Worm (Caenorhabditis elegans) whole organism, early embryonic: ENCODE measurements around the gene T19E7.6.

Experiments used
- B0310.2 ChIP-seq: sonication (generic microtip); optimal IDR thresholded peaks from 2 replicates; lab custom pipeline; 2016; ENCODE audit warnings: mild to moderate bottlenecking, missing genetic modification characterization, missing compliant biosample characterization
- F13C5.2 ChIP-seq: sonication (generic microtip); optimal IDR thresholded peaks from 2 replicates; lab custom pipeline; 2017; ENCODE audit warnings: mild to moderate bottlenecking, missing genetic modification characterization, inconsistent platforms, missing compliant biosample characterization
- aly-1 ChIP-seq: sonication (generic microtip); optimal IDR thresholded peaks from 2 replicates; lab custom pipeline; 2016; ENCODE audit warnings: missing genetic modification characterization, missing compliant biosample characterization
- ama-1 ChIP-seq: fragments of 150-350 bp; optimal IDR thresholded peaks from 2 replicates; lab custom pipeline; 2014
- ceh-13 ChIP-seq: fragments of 200-800 bp; sonication (Bioruptor generic); optimal IDR thresholded peaks from 2 replicates; lab custom pipeline; 2018; ENCODE audit warnings: mild to moderate bottlenecking, missing genetic modification characterization, missing compliant biosample characterization
- ceh-36 ChIP-seq: sonication (generic microtip); optimal IDR thresholded peaks from 2 replicates; lab custom pipeline; 2016; ENCODE audit warnings: missing genetic modification characterization, inconsistent platforms, missing compliant biosample characterization
- ets-7 ChIP-seq: sonication (generic microtip); optimal IDR thresholded peaks from 2 replicates; lab custom pipeline; 2016; ENCODE audit warnings: missing genotype, missing genetic modification characterization, missing compliant biosample characterization
- flt-1 ChIP-seq: fragments of 200-800 bp; sonication (Bioruptor generic); IDR thresholded peaks from 2 replicates; pipeline ENCODE4 v1.3.6; 2022; ENCODE audit warnings: missing genetic modification characterization, missing compliant biosample characterization
- hmbx-1 ChIP-seq: sonication (generic microtip); optimal IDR thresholded peaks from 2 replicates; lab custom pipeline; 2016; ENCODE audit warnings: mild to moderate bottlenecking, missing genetic modification characterization, missing compliant biosample characterization
- hmg-4 ChIP-seq: fragments of 200-800 bp; sonication (Bioruptor generic); optimal IDR thresholded peaks from 2 replicates; lab custom pipeline; 2018; ENCODE audit warnings: mild to moderate bottlenecking, missing genetic modification characterization, missing compliant biosample characterization
- hnd-1 ChIP-seq: sonication (generic microtip); optimal IDR thresholded peaks from 2 replicates; lab custom pipeline; 2016; ENCODE audit warnings: missing genetic modification characterization, missing compliant biosample characterization
- pes-1 ChIP-seq: fragments of 200-800 bp; sonication (Bioruptor generic); IDR thresholded peaks from 2 replicates; pipeline ENCODE4 v1.3.6; 2022; ENCODE audit warnings: missing genetic modification reagents, missing genetic modification characterization, missing compliant biosample characterization
- scrt-1 ChIP-seq: fragments of 200-800 bp; sonication (Bioruptor generic); IDR thresholded peaks from 2 replicates; pipeline ENCODE4 v1.3.6; 2022; ENCODE audit warnings: missing genetic modification characterization, missing compliant biosample characterization
- sea-1 ChIP-seq: fragments of 200-800 bp; sonication (Bioruptor generic); conservative IDR thresholded peaks from 2 replicates; pipeline ENCODE4 v1.3.6; 2022; ENCODE audit warnings: missing genetic modification characterization, missing compliant biosample characterization
- tbx-11 ChIP-seq: fragments of 200-800 bp; sonication (Bioruptor generic); IDR thresholded peaks from 2 replicates; pipeline ENCODE4 v1.3.6; 2022; ENCODE audit warnings: missing genetic modification characterization, missing compliant biosample characterization
- tbx-37 ChIP-seq: fragments of 200-800 bp; sonication (Bioruptor generic); conservative IDR thresholded peaks from 2 replicates; pipeline ENCODE4 v1.3.6; 2022; ENCODE audit warnings: missing genetic modification reagents, missing genetic modification characterization, missing compliant biosample characterization
- tra-4 ChIP-seq: sonication (generic microtip); optimal IDR thresholded peaks from 2 replicates; lab custom pipeline; 2017; ENCODE audit warnings: missing genetic modification characterization, missing compliant biosample characterization

T19E7.6 gene

DNA sequence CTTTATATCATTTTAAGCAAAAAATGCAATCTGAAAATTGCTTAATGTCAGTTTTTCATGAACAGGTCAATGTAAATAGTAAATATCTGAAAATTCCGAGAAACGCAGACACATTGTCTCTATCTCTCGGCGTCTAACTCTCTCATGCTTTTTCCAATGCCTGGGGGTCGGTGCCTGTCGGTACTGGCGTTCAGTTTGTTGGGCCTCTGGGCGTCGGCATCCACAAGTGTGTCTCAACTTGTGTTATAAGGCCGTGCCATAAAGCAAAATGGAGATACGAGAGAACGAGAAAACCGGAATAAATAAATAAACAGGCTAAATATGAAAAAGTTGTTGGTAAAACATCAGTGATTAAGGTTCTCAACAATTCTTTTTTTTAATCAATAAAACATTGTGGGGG is 2.1 kb downstream of the T19E7.6 start:
- TF ChIP-seq tra-4 (tag; lab: Kevin White, UChicago) (no peak), hmbx-1 (no peak), pes-1 (GFP tag; lab: Robert Waterston, UW) (no peak), hnd-1 (no peak), ceh-36 (tag; lab: Kevin White, UChicago) (no peak), tbx-11 (GFP tag; lab: Robert Waterston, UW) (no peak), ama-1 (lab: Kevin White, UChicago) (no peak), tbx-37 (GFP tag; lab: Robert Waterston, UW) (no peak), flt-1 (GFP tag; lab: Robert Waterston, UW) (no peak), B0310.2 (tag; lab: Kevin White, UChicago) (no peak), ets-7 (no peak), F13C5.2 (tag; lab: Kevin White, UChicago) (no peak)

- TF ChIP-seq ceh-36 (tag; lab: Kevin White, UChicago), result no peak
- no peak for TF ChIP-seq hmbx-1
- no peak for TF ChIP-seq flt-1 (GFP tag; lab: Robert Waterston, UW)
- TF ChIP-seq pes-1 (GFP tag; lab: Robert Waterston, UW), result no peak
- TF ChIP-seq tbx-11 (GFP tag; lab: Robert Waterston, UW), result no peak
- no peak for TF ChIP-seq scrt-1 (GFP tag; lab: Robert Waterston, UW)
- TF ChIP-seq B0310.2 (tag; lab: Kevin White, UChicago), result no peak
- TF ChIP-seq F13C5.2 (tag; lab: Kevin White, UChicago), result no peak
- TF ChIP-seq aly-1, result no peak
- no peak for TF ChIP-seq ceh-13 (GFP tag; lab: Kevin White, UChicago)
- TF ChIP-seq ets-7, result no peak
- TF ChIP-seq hmg-4 (GFP tag; lab: Kevin White, UChicago), result no peak
- no peak for TF ChIP-seq sea-1
- no peak for TF ChIP-seq tra-4 (tag; lab: Kevin White, UChicago)
- TF ChIP-seq tbx-37 (GFP tag; lab: Robert Waterston, UW), result no peak
Observed at ce11 chrIV:5666115-5667028, 2.9 kb downstream of the T19E7.6 start.

- no peak for TF ChIP-seq tbx-37 (GFP tag; lab: Robert Waterston, UW)
- TF ChIP-seq pes-1 (GFP tag; lab: Robert Waterston, UW), result no peak
- TF ChIP-seq scrt-1 (GFP tag; lab: Robert Waterston, UW), result no peak
- no peak for TF ChIP-seq tra-4 (tag; lab: Kevin White, UChicago)
- TF ChIP-seq ceh-36 (tag; lab: Kevin White, UChicago), result no peak
Observed at ce11 chrIV:5665353-5665918, 3.9 kb downstream of the T19E7.6 start.

ce11 chrIV:5664375-5665004 is 4.8 kb downstream of the T19E7.6 start, which contains the start of gene bec-1:
Gene bec-1, minus strand, starts transcription at chrIV:5664425.
- TF ChIP-seq pes-1 (GFP tag; lab: Robert Waterston, UW) (no peak), sea-1 (no peak), flt-1 (GFP tag; lab: Robert Waterston, UW) (no peak), hnd-1 (no peak), tra-4 (tag; lab: Kevin White, UChicago) (no peak), ceh-13 (GFP tag; lab: Kevin White, UChicago) (no peak), hmbx-1 (no peak), F13C5.2 (tag; lab: Kevin White, UChicago) (no peak), ceh-36 (tag; lab: Kevin White, UChicago) (no peak), tbx-11 (GFP tag; lab: Robert Waterston, UW) (no peak), ets-7 (no peak), hmg-4 (GFP tag; lab: Kevin White, UChicago) (no peak), aly-1 (no peak), scrt-1 (GFP tag; lab: Robert Waterston, UW) (no peak), B0310.2 (tag; lab: Kevin White, UChicago) (no peak), tbx-37 (GFP tag; lab: Robert Waterston, UW) (no peak), ama-1 (lab: Kevin White, UChicago) (no peak)

DNA sequence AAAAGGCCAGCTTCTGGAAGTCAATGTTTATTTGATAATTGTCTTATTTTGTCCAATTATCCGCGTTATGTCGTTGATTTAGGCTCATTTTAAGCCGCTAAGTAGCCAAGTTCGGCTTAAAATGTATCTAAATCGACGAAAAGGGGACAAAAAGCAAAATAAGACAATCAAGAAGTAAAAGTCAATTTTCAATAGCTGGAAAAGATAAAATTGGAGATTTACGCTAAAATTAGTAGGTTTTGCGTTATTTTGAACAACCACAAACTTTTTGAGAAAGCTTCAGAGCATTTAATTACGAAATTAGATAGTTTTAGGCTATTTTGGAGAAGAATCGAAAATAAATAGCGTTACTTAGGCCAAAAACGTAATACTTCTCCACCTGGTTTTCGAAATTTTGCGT is 6.4 kb downstream of the T19E7.6 start:
- TF ChIP-seq B0310.2 (tag; lab: Kevin White, UChicago) (no peak), tbx-37 (GFP tag; lab: Robert Waterston, UW) (no peak), aly-1 (no peak), hmg-4 (GFP tag; lab: Kevin White, UChicago) (no peak), scrt-1 (GFP tag; lab: Robert Waterston, UW) (no peak), tbx-11 (GFP tag; lab: Robert Waterston, UW) (no peak), ama-1 (lab: Kevin White, UChicago) (no peak), ceh-13 (GFP tag; lab: Kevin White, UChicago) (no peak), flt-1 (GFP tag; lab: Robert Waterston, UW) (no peak), hnd-1 (no peak)

DNA sequence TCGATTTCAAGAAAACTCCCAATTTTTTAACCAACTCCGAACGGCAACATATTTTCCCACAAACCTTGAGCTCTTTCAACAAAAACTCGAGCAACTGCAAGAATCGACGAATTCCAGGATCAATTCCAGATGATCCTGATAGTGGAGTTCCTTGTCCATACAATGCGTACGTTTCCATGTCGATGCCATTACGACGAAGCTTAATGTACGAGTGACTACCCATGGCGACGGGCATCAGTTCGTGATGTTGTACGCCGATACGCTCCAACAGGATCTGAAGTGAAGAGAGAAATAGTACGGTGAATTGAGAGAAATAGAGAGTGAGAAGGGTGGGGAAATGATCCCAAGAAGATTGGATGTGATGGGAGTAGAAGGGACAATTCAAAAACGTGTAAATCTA is 7.2 kb downstream of the T19E7.6 start:
- TF ChIP-seq scrt-1 (GFP tag; lab: Robert Waterston, UW), result no peak
- no peak for TF ChIP-seq hmbx-1
- no peak for TF ChIP-seq aly-1
- TF ChIP-seq ceh-36 (tag; lab: Kevin White, UChicago), result no peak
- no peak for TF ChIP-seq hmg-4 (GFP tag; lab: Kevin White, UChicago)
- TF ChIP-seq ets-7, result no peak
- no peak for TF ChIP-seq F13C5.2 (tag; lab: Kevin White, UChicago)
- TF ChIP-seq tra-4 (tag; lab: Kevin White, UChicago), result no peak
